Worm (Caenorhabditis elegans) whole organism, dauer: Measurements from ENCODE around the gene Y97E10AR.4.

Experiments used
- unc-62 ChIP-seq: sonication (generic microtip); optimal IDR thresholded peaks from 2 replicates; lab custom pipeline; 2017; ENCODE audit warnings: missing biosample characterization, missing genetic modification reagents, missing genetic modification characterization

Gene Y97E10AR.4

ce11 chrV:8010103-8010502 lies at the start of gene Y97E10AR.4:
Y97E10AR.4 (minus strand) TSS chrV:8010233.
- no peak for TF ChIP-seq unc-62 (GFP tag; lab: Kevin White, UChicago)

ce11 chrV:8058359-8058758 lies 48.3 kb upstream of the Y97E10AR.4 start, which contains the start of gene str-138:
str-138 (plus strand) TSS chrV:8058659.
- no peak for TF ChIP-seq unc-62 (GFP tag; lab: Kevin White, UChicago)

- TF ChIP-seq unc-62 (GFP tag; lab: Kevin White, UChicago) = no peak
Observed at ce11 chrV:8055170-8055569, 45.1 kb upstream of the Y97E10AR.4 start.

ce11 chrV:8054130-8054529 lies 44.1 kb upstream of the Y97E10AR.4 start, which contains the start of gene ZC513.2:
ZC513.2 (plus strand) TSS chrV:8054430.
- no peak for TF ChIP-seq unc-62 (GFP tag; lab: Kevin White, UChicago)

- no peak for TF ChIP-seq unc-62 (GFP tag; lab: Kevin White, UChicago)
Observed at ce11 chrV:8051851-8052250, 41.8 kb upstream of the Y97E10AR.4 start, which contains the start of gene sth-1. sth-1 (plus strand) TSS chrV:8052151.

- no peak for TF ChIP-seq unc-62 (GFP tag; lab: Kevin White, UChicago)
Observed at ce11 chrV:8050811-8051210, 40.8 kb upstream of the Y97E10AR.4 start, which contains the start of gene col-43. col-43 (minus strand) TSS chrV:8050911.

ce11 chrV:8050059-8050677 lies 40.1 kb upstream of the Y97E10AR.4 start:
- no peak for TF ChIP-seq unc-62 (GFP tag; lab: Kevin White, UChicago)

- TF ChIP-seq unc-62 (GFP tag; lab: Kevin White, UChicago) = no peak
Observed at ce11 chrV:8046706-8047105, 36.7 kb upstream of the Y97E10AR.4 start, which contains the start of gene ZC513.3. ZC513.3 (plus strand) TSS chrV:8047006.

ce11 chrV:8044957-8045356 lies 34.9 kb upstream of the Y97E10AR.4 start:
- no peak for TF ChIP-seq unc-62 (GFP tag; lab: Kevin White, UChicago)

- TF ChIP-seq unc-62 (GFP tag; lab: Kevin White, UChicago) = no peak
Observed at ce11 chrV:8043664-8044063, 33.6 kb upstream of the Y97E10AR.4 start.

ce11 chrV:8041336-8041868 lies 31.4 kb upstream of the Y97E10AR.4 start:
- TF ChIP-seq unc-62 (GFP tag; lab: Kevin White, UChicago) = no peak

ce11 chrV:8040247-8041084 lies 30.4 kb upstream of the Y97E10AR.4 start:
- TF ChIP-seq unc-62 (GFP tag; lab: Kevin White, UChicago) = no peak

- TF ChIP-seq unc-62 (GFP tag; lab: Kevin White, UChicago) = no peak
Observed at ce11 chrV:8039606-8040005, 29.6 kb upstream of the Y97E10AR.4 start.

- TF ChIP-seq unc-62 (GFP tag; lab: Kevin White, UChicago) = no peak
Observed at ce11 chrV:8039085-8039525, 29.1 kb upstream of the Y97E10AR.4 start.

- no peak for TF ChIP-seq unc-62 (GFP tag; lab: Kevin White, UChicago)
Observed at ce11 chrV:8035947-8036346, 25.9 kb upstream of the Y97E10AR.4 start, which contains the start of gene ZC513.14. ZC513.14 (minus strand) TSS chrV:8036047.

- no peak for TF ChIP-seq unc-62 (GFP tag; lab: Kevin White, UChicago)
Observed at ce11 chrV:8034811-8035210, 24.8 kb upstream of the Y97E10AR.4 start, which contains the start of gene algn-12. algn-12 (plus strand) TSS chrV:8035111.
